Worm (Caenorhabditis elegans) whole organism, L2 larva: Measurements from ENCODE around the gene lmp-2.

Experiments used
- ama-1 ChIP-seq: fragments of 150-350 bp; optimal IDR thresholded peaks from 2 replicates; lab custom pipeline; 2018; ENCODE audit warnings: inconsistent platforms
- blmp-1 ChIP-seq: sonication (generic microtip); optimal IDR thresholded peaks from 2 replicates; lab custom pipeline; 2017; ENCODE audit warnings: missing genetic modification characterization, mild to moderate bottlenecking, missing compliant biosample characterization, antibody characterized with exemption, moderate library complexity; ENCODE audit not compliant: insufficient read depth
- lin-13 ChIP-seq: fragments of 150-350 bp; optimal IDR thresholded peaks from 2 replicates; lab custom pipeline; 2014; ENCODE audit warnings: missing biosample characterization, missing genetic modification reagents, missing genetic modification characterization
- unc-39 ChIP-seq: fragments of 150-350 bp; optimal IDR thresholded peaks from 2 replicates; lab custom pipeline; 2014; ENCODE audit warnings: missing biosample characterization, missing genetic modification characterization
- ztf-11 ChIP-seq: sonication (generic microtip); optimal IDR thresholded peaks from 2 replicates; lab custom pipeline; 2017; ENCODE audit warnings: missing biosample characterization, missing genetic modification characterization

DNA sequence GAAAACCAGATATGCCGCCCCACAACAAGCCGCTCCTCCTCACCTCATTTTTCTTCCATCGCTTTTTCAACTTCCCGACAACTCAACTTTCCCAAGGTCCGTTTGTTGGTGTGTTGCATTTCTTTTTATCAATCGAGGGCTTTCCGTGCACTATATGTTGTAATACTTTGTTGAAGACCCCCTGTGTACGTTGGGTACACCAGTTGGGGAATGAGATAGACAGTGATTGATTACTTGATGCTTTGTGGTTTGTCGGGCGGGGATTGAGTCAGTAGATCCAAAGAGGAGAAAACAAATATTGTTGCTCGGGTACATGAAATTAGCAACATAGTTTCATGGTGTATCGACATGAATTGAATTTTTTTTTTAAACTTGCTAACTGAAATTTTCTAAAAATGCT lies 16.5 kb upstream of the lmp-2 start:
- TF ChIP-seq blmp-1 (tag; lab: Kevin White, UChicago) (no peak), ztf-11 (tag; lab: Kevin White, UChicago) (no peak), ama-1 (lab: Kevin White, UChicago) (no peak), unc-39 (no peak), lin-13 (GFP tag; lab: Kevin White, UChicago) (no peak)
